Worm (Caenorhabditis elegans) whole organism, L2 larva: ENCODE data around the gene srh-217.
A peak's percentile ranks its signal among the peaks of the same experiment; 100 is the strongest.

Source experiments
- F13H6.1 ChIP-seq: sonication (generic microtip); optimal IDR thresholded peaks from 2 replicates; lab custom pipeline; 2016; ENCODE audit warnings: missing genetic modification characterization, missing compliant biosample characterization
- Y55F3AM.14 ChIP-seq: fragments of 200-800 bp; sonication (Bioruptor generic); optimal IDR thresholded peaks from 2 replicates; lab custom pipeline; 2018; ENCODE audit warnings: mild to moderate bottlenecking, missing genetic modification characterization, missing compliant biosample characterization
- ama-1 ChIP-seq: fragments of 150-350 bp; optimal IDR thresholded peaks from 2 replicates; lab custom pipeline; 2018; ENCODE audit warnings: inconsistent platforms
- ceh-16 ChIP-seq: fragments of 150-350 bp; optimal IDR thresholded peaks from 2 replicates; lab custom pipeline; 2014; ENCODE audit warnings: missing biosample characterization, missing genetic modification characterization
- crh-2 ChIP-seq: sonication (generic microtip); optimal IDR thresholded peaks from 2 replicates; lab custom pipeline; 2017; ENCODE audit warnings: missing biosample characterization, missing genetic modification characterization
- dmd-4 ChIP-seq: sonication (generic microtip); optimal IDR thresholded peaks from 2 replicates; lab custom pipeline; 2017; ENCODE audit warnings: missing biosample characterization, missing genetic modification characterization
- egl-27 ChIP-seq: sonication (generic microtip); optimal IDR thresholded peaks from 3 replicates; lab custom pipeline; 2017; ENCODE audit warnings: missing biosample characterization, missing genetic modification reagents, missing genetic modification characterization
- elt-3 ChIP-seq: sonication (generic microtip); optimal IDR thresholded peaks from 2 replicates; lab custom pipeline; 2017; ENCODE audit warnings: missing biosample characterization, missing genetic modification characterization
- fos-1 ChIP-seq: fragments of 150-350 bp; optimal IDR thresholded peaks from 2 replicates; lab custom pipeline; 2014; ENCODE audit warnings: missing biosample characterization, missing genetic modification characterization
- gmeb-1 ChIP-seq: fragments of 150-350 bp; optimal IDR thresholded peaks from 2 replicates; lab custom pipeline; 2014; ENCODE audit warnings: missing biosample characterization, missing genetic modification characterization
- lin-11 ChIP-seq: fragments of 150-350 bp; sonication (generic microtip); optimal IDR thresholded peaks from 2 replicates; lab custom pipeline; 2014; ENCODE audit warnings: missing biosample characterization, missing genetic modification characterization, inconsistent platforms, mixed read lengths
- lin-13 ChIP-seq: fragments of 150-350 bp; optimal IDR thresholded peaks from 2 replicates; lab custom pipeline; 2014; ENCODE audit warnings: missing biosample characterization, missing genetic modification reagents, missing genetic modification characterization
- lsy-2 ChIP-seq, 2 experiments: fragments of 150-350 bp in 1 of 2; sonication (generic microtip) in 1 of 2; optimal IDR thresholded peaks; 2 replicates each; lab custom pipeline; 2014 to 2017; ENCODE audit warnings: missing biosample characterization in 2 of 2, missing genetic modification characterization in 2 of 2
- mdl-1 ChIP-seq, 2 experiments: fragments of 150-350 bp in 1 of 2; sonication (generic microtip) in 1 of 2; optimal IDR thresholded peaks; 2 replicates each; lab custom pipeline; 2017; ENCODE audit warnings: missing biosample characterization in 2 of 2, missing genetic modification characterization in 2 of 2
- nhr-10 ChIP-seq: sonication (generic microtip); optimal IDR thresholded peaks from 2 replicates; lab custom pipeline; 2017; ENCODE audit warnings: missing biosample characterization, missing genetic modification characterization
- nhr-11 ChIP-seq: fragments of 150-350 bp; optimal IDR thresholded peaks from 2 replicates; lab custom pipeline; 2014; ENCODE audit warnings: missing biosample characterization, missing genetic modification characterization
- nhr-129 ChIP-seq: fragments of 150-350 bp; optimal IDR thresholded peaks from 2 replicates; lab custom pipeline; 2014; ENCODE audit warnings: missing biosample characterization, missing genetic modification characterization
- nhr-23 ChIP-seq: fragments of 150-350 bp; optimal IDR thresholded peaks from 2 replicates; lab custom pipeline; 2014; ENCODE audit warnings: missing biosample characterization, missing genetic modification reagents, missing genetic modification characterization
- nhr-77 ChIP-seq: fragments of 150-350 bp; optimal IDR thresholded peaks from 2 replicates; lab custom pipeline; 2014; ENCODE audit warnings: missing biosample characterization, missing genetic modification characterization
- sem-4 ChIP-seq: fragments of 150-350 bp; optimal IDR thresholded peaks from 2 replicates; lab custom pipeline; 2014; ENCODE audit warnings: missing biosample characterization, missing genetic modification reagents, missing genetic modification characterization
- skn-1 ChIP-seq: sonication (generic microtip); optimal IDR thresholded peaks from 2 replicates; lab custom pipeline; 2017; ENCODE audit warnings: missing biosample characterization, missing genetic modification characterization
- sma-3 ChIP-seq: sonication (generic microtip); optimal IDR thresholded peaks from 2 replicates; lab custom pipeline; 2016; ENCODE audit warnings: missing genetic modification reagents, missing genetic modification characterization, missing compliant biosample characterization
- sma-9 ChIP-seq, 2 experiments: fragments of 150-350 bp in 1 of 2; sonication (generic microtip) in 1 of 2; optimal IDR thresholded peaks; 2 replicates each; lab custom pipeline; 2014 to 2016; ENCODE audit warnings: missing genetic modification characterization in 2 of 2, mild to moderate bottlenecking in 1 of 2, missing biosample characterization in 1 of 2, missing compliant biosample characterization in 1 of 2, missing genetic modification reagents in 1 of 2, moderate library complexity in 1 of 2
- unc-39 ChIP-seq: fragments of 150-350 bp; optimal IDR thresholded peaks from 2 replicates; lab custom pipeline; 2014; ENCODE audit warnings: missing biosample characterization, missing genetic modification characterization
- unc-62 ChIP-seq: fragments of 150-350 bp; optimal IDR thresholded peaks from 2 replicates; lab custom pipeline; 2014; ENCODE audit warnings: missing biosample characterization, missing genetic modification reagents, missing genetic modification characterization
- ztf-1 ChIP-seq: fragments of 200-800 bp; sonication (Bioruptor generic); conservative IDR thresholded peaks from 2 replicates; pipeline ENCODE4 v1.3.6; 2022; ENCODE audit warnings: missing genetic modification characterization, missing compliant biosample characterization
- ztf-11 ChIP-seq: sonication (generic microtip); optimal IDR thresholded peaks from 2 replicates; lab custom pipeline; 2017; ENCODE audit warnings: missing biosample characterization, missing genetic modification characterization
- ztf-4 ChIP-seq: fragments of 150-350 bp; optimal IDR thresholded peaks from 2 replicates; lab custom pipeline; 2014; ENCODE audit warnings: missing biosample characterization, missing genetic modification characterization

srh-217 gene

ce11 chrV:20165808-20166207 lies 29.5 kb downstream of the srh-217 start:
- TF ChIP-seq fos-1 (tag; lab: Kevin White, UChicago), result peak; percentile 8
- no peak for TF ChIP-seq lin-13 (GFP tag; lab: Kevin White, UChicago)
- TF ChIP-seq skn-1 (tag; lab: Kevin White, UChicago), result peak; percentile 86
- TF ChIP-seq, all 48 proteins: peak for 2

DNA sequence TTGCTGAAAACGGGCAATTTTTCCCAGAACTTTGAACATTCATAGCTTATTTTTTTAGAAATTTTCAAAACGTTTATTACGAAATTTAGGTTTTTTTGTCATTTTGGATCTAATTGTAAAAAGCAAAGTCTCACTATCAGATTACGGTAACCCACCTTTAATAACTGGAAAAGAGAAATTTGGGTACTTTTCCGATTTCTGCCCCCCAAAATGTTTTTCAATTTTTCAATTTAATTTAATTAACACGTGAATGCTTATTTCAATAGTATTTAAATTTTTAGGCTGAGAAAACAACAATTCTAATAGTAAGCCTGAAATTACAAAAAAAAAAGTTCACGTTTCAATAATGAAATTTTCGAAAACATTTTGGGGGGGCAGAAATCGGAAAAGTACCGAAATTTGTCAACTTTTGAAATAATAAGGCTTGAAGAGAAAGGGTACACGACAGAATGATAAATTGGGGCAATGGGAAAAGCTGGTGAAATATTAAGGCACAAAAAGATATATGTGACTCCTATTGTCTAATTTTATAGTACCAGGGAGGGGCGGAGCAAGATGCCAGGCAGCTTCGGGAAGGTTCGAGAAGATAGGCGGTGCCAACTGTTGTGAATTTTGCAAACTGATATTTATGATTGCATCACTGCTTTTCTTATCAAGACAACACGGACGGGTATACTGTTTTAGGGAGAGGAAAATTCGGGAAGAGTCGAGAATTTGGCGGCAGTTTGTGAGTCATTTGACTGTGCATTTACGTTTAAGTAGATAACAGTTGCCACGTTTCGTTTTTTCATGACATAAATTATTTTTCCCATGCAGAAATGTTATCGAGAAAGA lies 31.1 kb downstream of the srh-217 start, which contains the start of gene F19B2.5:
Gene F19B2.5 (minus strand): TSS at position 107 of the 834 bp plus-strand sequence.
- TF ChIP-seq lin-11 (tag; lab: Kevin White, UChicago) (no peak), skn-1 (tag; lab: Kevin White, UChicago) (no peak), F13H6.1 (tag; lab: Kevin White, UChicago) (peak; percentile 39), Y55F3AM.14 (GFP tag; lab: Kevin White, UChicago) (no peak), unc-39 (no peak), crh-2 (tag; lab: Kevin White, UChicago) (peak; percentile 95), unc-62 (GFP tag; lab: Kevin White, UChicago) (no peak), ama-1 (peak; percentile 89), mdl-1 (tag; optimal IDR thresholded peaks at IDR 0.05; lab: Kevin White, UChicago) (no peak), gmeb-1 (tag; lab: Kevin White, UChicago) (peak; percentile 63), nhr-10 (tag; lab: Kevin White, UChicago) (peak; percentile 6), ztf-11 (no peak), ceh-16 (tag; lab: Kevin White, UChicago) (no peak), dmd-4 (tag; lab: Kevin White, UChicago) (no peak), ztf-1 (GFP tag; lab: Robert Waterston, UW) (no peak), lsy-2 (tag; optimal IDR thresholded peaks at IDR 0.05; lab: Kevin White, UChicago) (peak in 1 of 2 experiments; percentile 35), sma-9 (GFP tag; optimal IDR thresholded peaks at IDR 0.05; lab: Kevin White, UChicago) (peak; percentile 66), sma-9 (tag; optimal IDR thresholded peaks at IDR 0.05; lab: Kevin White, UChicago) (no peak), sma-3 (GFP tag; lab: Kevin White, UChicago) (peak; percentile 65), nhr-129 (tag; lab: Kevin White, UChicago) (peak; percentile 43), fos-1 (tag; lab: Kevin White, UChicago) (peak; percentile 69), elt-3 (tag; lab: Kevin White, UChicago) (no peak)

ce11 chrV:20163105-20163449 lies 32.3 kb downstream of the srh-217 start:
- TF ChIP-seq ztf-1 (GFP tag; lab: Robert Waterston, UW) (no peak), ama-1 (peak; percentile 58), F13H6.1 (tag; lab: Kevin White, UChicago) (no peak), egl-27 (no peak)

DNA sequence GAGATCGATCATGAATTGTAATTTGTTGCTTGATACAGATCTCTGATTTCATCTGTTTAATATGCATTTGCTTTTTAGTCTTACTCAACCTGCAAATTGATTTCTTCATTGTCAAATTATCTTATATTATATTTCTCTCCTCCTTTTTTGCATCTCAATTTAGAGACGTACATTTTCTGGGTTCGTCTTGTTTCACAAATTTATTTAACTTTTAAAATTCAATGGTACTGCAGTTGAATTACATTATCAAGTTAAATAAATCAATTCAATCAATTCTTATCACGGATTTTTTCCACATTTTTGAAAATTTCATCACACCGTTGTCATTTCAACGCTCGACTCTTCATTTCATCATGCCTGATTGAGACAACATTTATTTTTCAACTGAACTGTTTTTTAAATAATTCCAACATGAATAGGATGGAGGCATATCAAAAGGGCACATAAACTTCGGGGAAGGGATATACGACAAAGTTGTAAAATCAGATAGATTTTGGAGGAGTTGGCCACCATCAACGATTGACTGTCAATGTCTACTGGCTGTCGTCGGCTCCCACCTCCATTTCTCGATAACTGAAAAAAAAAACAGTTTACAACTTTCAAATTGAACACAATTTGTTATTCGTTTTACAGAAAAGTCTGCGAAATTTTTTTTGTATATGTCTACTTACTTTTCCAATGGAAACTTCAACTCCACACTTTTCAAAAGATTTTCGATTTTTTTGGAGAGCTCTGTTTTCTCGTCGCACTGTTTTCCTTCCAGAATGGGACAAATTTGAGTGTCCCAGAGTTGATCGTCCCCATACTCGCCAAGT lies 32.9 kb downstream of the srh-217 start:
- no peak for TF ChIP-seq ztf-4
- TF ChIP-seq fos-1 (tag; lab: Kevin White, UChicago), result peak; percentile 23
- peak; percentile 73 for TF ChIP-seq gmeb-1 (tag; lab: Kevin White, UChicago)
- no peak for TF ChIP-seq nhr-23 (tag; lab: Kevin White, UChicago)
- peak; percentile 17 for TF ChIP-seq sma-9 (GFP tag; optimal IDR thresholded peaks at IDR 0.05; lab: Kevin White, UChicago)
- TF ChIP-seq sma-9 (tag; optimal IDR thresholded peaks at IDR 0.05; lab: Kevin White, UChicago), result no peak
- TF ChIP-seq ama-1, result peak; percentile 86
- TF ChIP-seq crh-2 (tag; lab: Kevin White, UChicago), result peak; percentile 30
- peak; percentile 27 for TF ChIP-seq lin-13 (GFP tag; lab: Kevin White, UChicago)

ce11 chrV:20161781-20162289 lies 33.5 kb downstream of the srh-217 start:
- TF ChIP-seq sem-4 (tag; lab: Kevin White, UChicago) (no peak), nhr-77 (no peak), nhr-11 (no peak), crh-2 (tag; lab: Kevin White, UChicago) (no peak)
